Fruit fly (Drosophila melanogaster): ENCODE data around the gene AdipoR.

DNA sequence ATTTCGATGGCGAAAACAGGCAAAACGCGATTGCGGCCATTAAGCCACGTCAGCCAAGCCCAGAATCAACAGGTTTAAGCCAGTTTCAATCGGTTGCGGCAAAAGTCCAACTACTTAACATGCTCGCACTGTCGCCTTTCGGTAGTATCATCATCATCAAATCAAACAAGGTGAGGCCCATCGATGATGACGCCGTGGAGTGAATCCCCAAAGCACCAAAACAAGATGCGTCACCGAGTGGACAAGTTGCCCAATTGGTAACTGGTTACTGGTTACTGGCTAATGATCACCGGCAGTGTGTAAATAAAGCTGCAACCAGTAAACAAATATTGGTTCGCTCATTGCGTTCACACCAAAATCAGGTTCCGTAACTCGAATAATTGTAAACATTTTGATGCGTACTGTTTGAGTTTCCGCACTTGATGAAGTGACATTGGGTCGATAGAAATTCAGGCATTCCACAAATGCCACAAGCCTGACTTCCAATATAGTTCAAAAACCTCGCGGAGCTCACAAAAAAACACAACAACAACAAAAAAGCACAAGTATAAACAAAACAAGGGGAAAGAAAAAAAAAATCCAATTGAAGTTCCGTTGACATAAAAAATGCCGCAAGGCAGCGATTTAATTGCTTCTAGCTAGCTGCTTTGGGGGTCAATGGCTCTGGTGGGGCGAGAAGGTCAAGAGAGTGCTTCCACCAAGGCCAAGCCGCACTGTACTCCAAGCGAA is 23.1 kb downstream of the AdipoR start:
- TF ChIP-seq toe (GFP tag; optimal IDR thresholded peaks at IDR 0.05) (no peak), cic (GFP tag; optimal IDR thresholded peaks at IDR 0.05) (no peak), CG11617 (GFP tag; optimal IDR thresholded peaks at IDR 0.05) (no peak), CG7045 (GFP tag; optimal IDR thresholded peaks at IDR 0.05) (no peak), CG33017 (tag; optimal IDR thresholded peaks at IDR 0.05) (no peak), tj (GFP tag; optimal IDR thresholded peaks at IDR 0.05) (no peak), Clk (GFP tag; optimal IDR thresholded peaks at IDR 0.05) (no peak), bab1 (GFP tag; optimal IDR thresholded peaks at IDR 0.05) (no peak)
